Fruit fly (Drosophila melanogaster) Kc167 (cell line): ENCODE data around the gene CG9449.

Experiments used
- Myc ChIP-seq: fragments of >200 bp; optimal IDR thresholded peaks from 2 replicates; lab custom pipeline; 2017; ENCODE audit warnings: missing external identifiers
- psq ChIP-seq: fragments of >200 bp; optimal IDR thresholded peaks from 2 replicates; lab custom pipeline; 2017; ENCODE audit warnings: missing external identifiers

dm6 chr3L:19521093-19521492, 23.6 kb upstream of the CG9449 start:
- TF ChIP-seq Myc (no peak), psq (lab: Kevin White, UChicago) (no peak)
